Fruit fly (Drosophila melanogaster) S2 (cell line): ENCODE results near the gene Calr.

Experiments
- CG8478 ChIP-seq: fragments of >200 bp; optimal IDR thresholded peaks from 2 replicates; lab custom pipeline; 2018
- CTCF ChIP-seq, 2 experiments: fragments of >200 bp; optimal IDR thresholded peaks; 2 replicates each; lab custom pipeline; 2018

- TF ChIP-seq CG8478 = no peak
- no peak for TF ChIP-seq CTCF (optimal IDR thresholded peaks at IDR 0.05; lab: Kevin White, UChicago)
Observed at dm6 chr3R:9674968-9675573, 44.4 kb upstream of the Calr start, which contains the start of gene Nepl12.
